Worm (Caenorhabditis elegans): ENCODE measurements around the gene F57A8.7.

DNA sequence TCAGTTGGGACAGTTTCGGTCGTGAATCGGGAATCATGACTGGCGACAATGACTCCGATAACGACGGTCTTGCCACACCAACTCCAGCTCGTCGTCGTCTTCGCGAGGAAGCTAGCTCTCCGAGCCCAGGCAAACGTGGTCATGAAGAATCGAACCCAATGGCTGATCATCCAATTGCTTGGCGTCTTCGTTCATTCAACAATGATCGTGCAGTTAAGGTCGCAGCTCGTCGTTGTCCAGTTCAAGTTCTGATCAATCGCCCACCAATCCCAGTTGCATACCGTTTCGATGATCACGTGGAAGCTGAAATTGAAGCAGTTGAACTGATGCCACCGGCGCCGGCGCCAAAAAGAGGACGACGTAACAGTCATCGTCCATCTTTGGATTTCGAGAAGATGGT lies 28.4 kb upstream of the F57A8.7 start:
- no peak for TF ChIP-seq chd-7 (tag; optimal IDR thresholded peaks at IDR 0.05)
- no peak for TF ChIP-seq ceh-91 (GFP tag; IDR thresholded peaks at IDR 0.05)
- TF ChIP-seq pha-4 (tag; optimal IDR thresholded peaks at IDR 0.05) = no peak
- no peak for TF ChIP-seq Y95B8A.8 (GFP tag; IDR thresholded peaks at IDR 0.05)
- TF ChIP-seq rpc-1 (optimal IDR thresholded peaks at IDR 0.05) = no peak
- TF ChIP-seq rpc-1 (tag; optimal IDR thresholded peaks at IDR 0.05) = no peak
- TF ChIP-seq nhr-27 (tag; optimal IDR thresholded peaks at IDR 0.05) = no peak
- no peak for TF ChIP-seq unc-130 (GFP tag; optimal IDR thresholded peaks at IDR 0.05)
- TF ChIP-seq atf-7 (tag; optimal IDR thresholded peaks at IDR 0.05) = no peak
- no peak for TF ChIP-seq nfya-1 (tag; optimal IDR thresholded peaks at IDR 0.05; ENCODE audit: borderline replicate concordance, insufficient read depth)
- no peak for TF ChIP-seq snpc-3.4 (tag; optimal IDR thresholded peaks at IDR 0.05)
- TF ChIP-seq dpl-1 (GFP tag; optimal IDR thresholded peaks at IDR 0.05) = no peak
- no peak for TF ChIP-seq let-526 (GFP tag; IDR thresholded peaks at IDR 0.05)
- TF ChIP-seq him-1 (tag; optimal IDR thresholded peaks at IDR 0.05) = no peak
- TF ChIP-seq ztf-18 (tag; optimal IDR thresholded peaks at IDR 0.05) = no peak
